Worm (Caenorhabditis elegans): ENCODE data around the gene C02B4.3.

The C02B4.3 gene

DNA sequence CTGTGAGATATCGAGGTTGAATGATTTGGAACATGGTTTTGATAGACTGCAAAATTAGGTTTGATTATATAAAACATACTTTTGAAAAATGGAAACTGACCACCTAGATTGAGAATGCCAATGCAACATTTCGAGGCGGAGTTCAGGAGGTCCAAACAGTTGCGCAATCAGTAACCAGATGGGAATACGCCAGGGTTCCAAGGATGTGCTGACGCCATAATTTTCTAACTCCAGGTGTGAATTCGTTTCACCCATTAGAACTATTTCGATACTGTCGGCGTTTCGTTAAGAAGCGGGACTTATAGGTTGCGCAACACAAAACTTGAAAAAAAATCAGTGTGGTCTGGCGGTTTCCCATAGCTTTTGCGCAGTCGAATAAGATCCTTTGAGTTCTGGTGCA, at the start of gene C02B4.3:
Gene C02B4.3, minus strand, starts transcription at position 34 of the 400 bp plus-strand sequence.
- TF ChIP-seq fax-1 (tag; optimal IDR thresholded peaks at IDR 0.05): no peak
- TF ChIP-seq hlh-15 (tag; optimal IDR thresholded peaks at IDR 0.05): no peak
- TF ChIP-seq ttx-3 (tag; optimal IDR thresholded peaks at IDR 0.05): no peak
- no peak for TF ChIP-seq pag-3 (tag; optimal IDR thresholded peaks at IDR 0.05; ENCODE audit: borderline replicate concordance)
- TF ChIP-seq ama-1 (optimal IDR thresholded peaks at IDR 0.05): no peak
- TF ChIP-seq sox-4 (tag; optimal IDR thresholded peaks at IDR 0.05): no peak
- no peak for TF ChIP-seq nfya-1 (tag; optimal IDR thresholded peaks at IDR 0.05)
- TF ChIP-seq ceh-30 (tag; optimal IDR thresholded peaks at IDR 0.05): no peak
- no peak for TF ChIP-seq unc-42 (tag; optimal IDR thresholded peaks at IDR 0.05)
- no peak for TF ChIP-seq mec-3 (tag; optimal IDR thresholded peaks at IDR 0.05; ENCODE audit: borderline replicate concordance)
- no peak for TF ChIP-seq nhr-11 (tag; optimal IDR thresholded peaks at IDR 0.05)
- TF ChIP-seq hlh-30 (tag; optimal IDR thresholded peaks at IDR 0.05; ENCODE audit: insufficient read depth): no peak
- no peak for TF ChIP-seq syd-9 (tag; optimal IDR thresholded peaks at IDR 0.05)
- TF ChIP-seq K09A11.1 (tag; optimal IDR thresholded peaks at IDR 0.05; ENCODE audit: insufficient read depth): no peak
- no peak for TF ChIP-seq ets-4 (tag; optimal IDR thresholded peaks at IDR 0.05)
- TF ChIP-seq pax-1 (tag; optimal IDR thresholded peaks at IDR 0.05): no peak
- no peak for TF ChIP-seq pha-2 (tag; optimal IDR thresholded peaks at IDR 0.05)
- no peak for TF ChIP-seq unc-86 (tag; optimal IDR thresholded peaks at IDR 0.05)
- TF ChIP-seq ceh-34 (tag; optimal IDR thresholded peaks at IDR 0.05): no peak
- TF ChIP-seq ceh-45 (GFP tag; IDR thresholded peaks at IDR 0.05): no peak

DNA sequence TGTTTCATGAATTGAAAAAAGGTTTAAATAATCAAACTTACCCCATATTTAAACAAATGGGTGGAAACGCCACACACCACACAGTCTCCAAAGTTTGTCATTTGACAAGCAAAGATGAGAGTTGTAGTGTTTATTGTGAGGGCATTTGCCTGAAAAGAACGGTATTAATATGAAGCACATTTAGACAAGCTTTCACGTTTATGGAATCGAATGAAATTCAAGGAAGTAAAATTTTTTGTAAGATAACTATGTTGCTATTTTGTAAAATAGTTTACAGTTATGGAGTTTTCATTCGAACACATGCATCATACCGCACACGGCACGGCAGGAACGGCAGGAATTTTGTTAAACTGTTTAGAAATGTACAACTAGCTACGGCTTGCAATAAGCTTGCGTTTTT, 45.1 kb upstream of the C02B4.3 start, which contains the start of gene nhr-272:
Gene nhr-272, minus strand, starts transcription at position 101 of the 400 bp plus-strand sequence.
- TF ChIP-seq npax-4 (tag; optimal IDR thresholded peaks at IDR 0.05): no peak

- TF ChIP-seq ceh-19 (GFP tag; optimal IDR thresholded peaks at IDR 0.05): no peak
These were observed 43.1 kb upstream of the C02B4.3 start for ce11 chrX:12702713-12703112.

ce11 chrX:12701963-12702362, 42.3 kb upstream of the C02B4.3 start, which contains the start of gene nhr-214:
nhr-214 (minus strand) TSS chrX:12702063.
- TF ChIP-seq odd-2 (tag; optimal IDR thresholded peaks at IDR 0.05): no peak
- no peak for TF ChIP-seq mec-3 (tag; optimal IDR thresholded peaks at IDR 0.05; ENCODE audit: borderline replicate concordance)
- no peak for TF ChIP-seq fkh-6 (tag; optimal IDR thresholded peaks at IDR 0.05)
- no peak for TF ChIP-seq ceh-22 (tag; optimal IDR thresholded peaks at IDR 0.05)
- no peak for TF ChIP-seq ceh-24 (tag; optimal IDR thresholded peaks at IDR 0.05)

- no peak for TF ChIP-seq madf-2 (tag; optimal IDR thresholded peaks at IDR 0.05)
- TF ChIP-seq pha-2 (tag; optimal IDR thresholded peaks at IDR 0.05): no peak
- TF ChIP-seq odd-2 (tag; optimal IDR thresholded peaks at IDR 0.05): no peak
- TF ChIP-seq mec-3 (tag; optimal IDR thresholded peaks at IDR 0.05; ENCODE audit: borderline replicate concordance): no peak
- no peak for TF ChIP-seq fax-1 (tag; optimal IDR thresholded peaks at IDR 0.05)
- TF ChIP-seq hlh-30 (tag; optimal IDR thresholded peaks at IDR 0.05; ENCODE audit: insufficient read depth): no peak
These were observed 40.8 kb upstream of the C02B4.3 start, which contains the start of gene nhr-26 for ce11 chrX:12700456-12700855. nhr-26 (minus strand) TSS chrX:12700465.

ce11 chrX:12693150-12693589, 33.5 kb upstream of the C02B4.3 start:
- TF ChIP-seq C38D4.7 (GFP tag; optimal IDR thresholded peaks at IDR 0.05) (peak; percentile 32), hlh-15 (tag; optimal IDR thresholded peaks at IDR 0.05) (no peak), ahr-1 (tag; optimal IDR thresholded peaks at IDR 0.05) (no peak), elt-2 (tag; optimal IDR thresholded peaks at IDR 0.05) (no peak), che-1 (tag; optimal IDR thresholded peaks at IDR 0.05) (peak; percentile 30), fax-1 (tag; optimal IDR thresholded peaks at IDR 0.05) (no peak), K02D7.2 (tag; optimal IDR thresholded peaks at IDR 0.05) (peak; percentile 28), odd-2 (tag; optimal IDR thresholded peaks at IDR 0.05) (no peak), hlh-30 (tag; optimal IDR thresholded peaks at IDR 0.05; ENCODE audit: insufficient read depth) (no peak), zip-5 (tag; optimal IDR thresholded peaks at IDR 0.05) (no peak), madf-2 (tag; optimal IDR thresholded peaks at IDR 0.05) (no peak), tbx-2 (tag; optimal IDR thresholded peaks at IDR 0.05) (peak; percentile 33), ceh-19 (GFP tag; optimal IDR thresholded peaks at IDR 0.05) (peak; percentile 61), nfya-1 (tag; optimal IDR thresholded peaks at IDR 0.05) (peak; percentile 52), unc-86 (tag; optimal IDR thresholded peaks at IDR 0.05) (peak; percentile 62), ceh-45 (GFP tag; IDR thresholded peaks at IDR 0.05) (0 out of 2 replicates have a peak, but pooled peaks have one; percentile 14), ceh-6 (GFP tag; optimal IDR thresholded peaks at IDR 0.05) (no peak), ttx-3 (tag; optimal IDR thresholded peaks at IDR 0.05) (peak; percentile 50), dmd-4 (tag; optimal IDR thresholded peaks at IDR 0.05; ENCODE audit: borderline replicate concordance) (no peak), ceh-9 (tag; optimal IDR thresholded peaks at IDR 0.05) (no peak), ama-1 (optimal IDR thresholded peaks at IDR 0.05) (peak; percentile 97), unc-42 (tag; optimal IDR thresholded peaks at IDR 0.05) (peak; percentile 31), pha-2 (tag; optimal IDR thresholded peaks at IDR 0.05) (peak; percentile 36), mec-3 (tag; optimal IDR thresholded peaks at IDR 0.05; ENCODE audit: borderline replicate concordance) (no peak), ztf-16 (tag; optimal IDR thresholded peaks at IDR 0.05) (no peak), F13H6.1 (tag; optimal IDR thresholded peaks at IDR 0.05) (peak; percentile 7), tbx-7 (tag; optimal IDR thresholded peaks at IDR 0.05) (no peak)

Measured in whole organism, late embryonic.